Worm (Caenorhabditis elegans) whole organism, mixed stage, embryonic: ENCODE results near the gene dsl-5.

Source experiments
- ceh-83 ChIP-seq: fragments of 200-800 bp; sonication (Bioruptor generic); optimal IDR thresholded peaks from 2 replicates; lab custom pipeline; 2018; ENCODE audit warnings: mild to moderate bottlenecking, missing genetic modification characterization, missing compliant biosample characterization
- ces-1 ChIP-seq: fragments of 150-350 bp; optimal IDR thresholded peaks from 2 replicates; lab custom pipeline; 2014; ENCODE audit warnings: missing biosample characterization, missing genetic modification reagents, missing genetic modification characterization
- elt-3 ChIP-seq: fragments of 150-350 bp; optimal IDR thresholded peaks from 2 replicates; lab custom pipeline; 2014; ENCODE audit warnings: missing biosample characterization, missing genetic modification characterization
- lin-13 ChIP-seq: fragments of 150-350 bp; optimal IDR thresholded peaks from 2 replicates; lab custom pipeline; 2014; ENCODE audit warnings: missing biosample characterization, missing genetic modification characterization
- mep-1 ChIP-seq: fragments of 150-350 bp; optimal IDR thresholded peaks from 2 replicates; lab custom pipeline; 2017; ENCODE audit warnings: missing biosample characterization, missing genetic modification reagents, missing genetic modification characterization, inconsistent platforms
- nhr-28 ChIP-seq: fragments of 150-350 bp; optimal IDR thresholded peaks from 2 replicates; lab custom pipeline; 2014; ENCODE audit warnings: missing biosample characterization, missing genetic modification characterization
- pha-4 ChIP-seq: fragments of 150-350 bp; optimal IDR thresholded peaks from 2 replicates; lab custom pipeline; 2018; ENCODE audit warnings: missing biosample characterization, missing genetic modification reagents, missing genetic modification characterization
- sem-2 ChIP-seq: fragments of 200-800 bp; sonication (Bioruptor generic); optimal IDR thresholded peaks from 2 replicates; lab custom pipeline; 2018; ENCODE audit warnings: mild to moderate bottlenecking, missing genetic modification characterization, missing compliant biosample characterization
- snpc-4 ChIP-seq: fragments of 150-350 bp; optimal IDR thresholded peaks from 2 replicates; lab custom pipeline; 2014; ENCODE audit warnings: missing biosample characterization, missing genetic modification characterization
- sptf-1 ChIP-seq: sonication (generic microtip); optimal IDR thresholded peaks from 2 replicates; lab custom pipeline; 2017; ENCODE audit warnings: mild to moderate bottlenecking, missing genetic modification characterization, moderate library complexity, missing compliant biosample characterization
- tbx-8 ChIP-seq: fragments of 200-800 bp; sonication (Bioruptor generic); optimal IDR thresholded peaks from 2 replicates; lab custom pipeline; 2018; ENCODE audit warnings: mild to moderate bottlenecking, missing genetic modification characterization, moderate library complexity, missing compliant biosample characterization
- unc-62 ChIP-seq: fragments of 150-350 bp; optimal IDR thresholded peaks from 2 replicates; lab custom pipeline; 2014; ENCODE audit warnings: missing biosample characterization, missing genetic modification reagents, missing genetic modification characterization
- ztf-11 ChIP-seq: fragments of 150-350 bp; optimal IDR thresholded peaks from 2 replicates; lab custom pipeline; 2014; ENCODE audit warnings: missing biosample characterization, missing genetic modification characterization

ce11 chrIV:11594191-11594673, 26.6 kb downstream of the dsl-5 start, which contains the start of gene mig-38:
- TF ChIP-seq ceh-83 = no peak
- TF ChIP-seq snpc-4 = no peak
- no peak for TF ChIP-seq tbx-8 (GFP tag; lab: Kevin White, UChicago)
- TF ChIP-seq sem-2 (GFP tag; lab: Kevin White, UChicago) = no peak
- TF ChIP-seq lin-13 (tag; lab: Kevin White, UChicago) = no peak
- TF ChIP-seq pha-4 = no peak
- no peak for TF ChIP-seq elt-3 (tag; lab: Kevin White, UChicago)
- TF ChIP-seq unc-62 (GFP tag; lab: Kevin White, UChicago) = no peak
- no peak for TF ChIP-seq nhr-28 (tag; lab: Kevin White, UChicago)
- peak; percentile 33 for TF ChIP-seq sptf-1 (tag; lab: Kevin White, UChicago)
- TF ChIP-seq ces-1 (GFP tag; lab: Kevin White, UChicago) = peak; percentile 40
- no peak for TF ChIP-seq mep-1 (tag; lab: Kevin White, UChicago)
- TF ChIP-seq ztf-11 (tag; lab: Kevin White, UChicago) = no peak
